Fruit fly (Drosophila melanogaster) whole organism, embryonic: ENCODE data around the gene CG5815.

Experiments
- Awh ChIP-seq: fragments of 200-800 bp; sonication (Bioruptor generic); IDR thresholded peaks from 2 replicates; pipeline ENCODE4, ENCODE4 v1.3.6; 2022; ENCODE audit warnings: missing biosample characterization, missing genetic modification characterization
- Bgb ChIP-seq: fragments of 200-800 bp; sonication (Bioruptor generic); IDR thresholded peaks from 2 replicates; pipeline ENCODE4 v1.3.6; 2022; ENCODE audit warnings: missing biosample characterization, missing genetic modification characterization; ENCODE audit not compliant: partially characterized antibody
- Blimp-1 ChIP-seq: fragments of 200-800 bp; sonication (Bioruptor generic); optimal IDR thresholded peaks from 3 replicates; lab custom pipeline; 2018; ENCODE audit warnings: missing biosample characterization, missing genetic modification characterization, mild to moderate bottlenecking, moderate library complexity, missing genetic modification reagents
- CG10147 ChIP-seq: fragments of 200-800 bp; sonication (Bioruptor generic); optimal IDR thresholded peaks from 2 replicates; lab custom pipeline; 2019; ENCODE audit warnings: missing biosample characterization, mild to moderate bottlenecking, missing genetic modification characterization, moderate library complexity
- CG1024 ChIP-seq: fragments of 200-800 bp; sonication (Bioruptor generic); IDR thresholded peaks from 2 replicates; pipeline ENCODE4 v1.3.6; 2022; ENCODE audit warnings: missing biosample characterization, missing genetic modification characterization
- CG11504 ChIP-seq: fragments of 200-800 bp; sonication (Bioruptor generic); optimal IDR thresholded peaks from 3 replicates; lab custom pipeline; 2019; ENCODE audit warnings: missing biosample characterization, mild to moderate bottlenecking, missing genetic modification characterization, moderate library complexity
- CG12659 ChIP-seq: fragments of 200-800 bp; sonication (Bioruptor generic); optimal IDR thresholded peaks from 3 replicates; lab custom pipeline; 2017; ENCODE audit warnings: mild to moderate bottlenecking, missing biosample characterization, missing genetic modification reagents, missing genetic modification characterization
- CG13296 ChIP-seq: fragments of 200-800 bp; sonication (Bioruptor generic); optimal IDR thresholded peaks from 3 replicates; lab custom pipeline; 2018; ENCODE audit warnings: missing biosample characterization, mild to moderate bottlenecking, missing genetic modification characterization
- CG14860 ChIP-seq: fragments of 200-800 bp; sonication (Bioruptor generic); IDR thresholded peaks from 3 replicates; pipeline ENCODE4 v1.3.6; 2022; ENCODE audit warnings: missing biosample characterization, missing genetic modification characterization; ENCODE audit not compliant: partially characterized antibody
- CG14965 ChIP-seq: fragments of 200-800 bp; sonication (Bioruptor generic); optimal IDR thresholded peaks from 2 replicates; lab custom pipeline; 2016; ENCODE audit warnings: missing biosample characterization, missing genetic modification characterization, borderline replicate concordance
- CG15011 ChIP-seq: fragments of 200-800 bp; sonication (Bioruptor generic); optimal IDR thresholded peaks from 3 replicates; lab custom pipeline; 2018; ENCODE audit warnings: missing biosample characterization, mild to moderate bottlenecking, missing genetic modification characterization
- CG2120 ChIP-seq: fragments of 200-800 bp; sonication (Bioruptor generic); optimal IDR thresholded peaks from 3 replicates; lab custom pipeline; 2016; ENCODE audit warnings: missing biosample characterization, missing genetic modification characterization
- CG2875 ChIP-seq: fragments of 200-800 bp; sonication (Bioruptor generic); optimal IDR thresholded peaks from 2 replicates; lab custom pipeline; 2017; ENCODE audit warnings: missing biosample characterization, mild to moderate bottlenecking, missing genetic modification characterization, missing genetic modification reagents
- CG30020 ChIP-seq: fragments of 200-800 bp; optimal IDR thresholded peaks from 2 replicates; lab custom pipeline; 2019; ENCODE audit warnings: missing biosample characterization, mild to moderate bottlenecking, missing genetic modification characterization, moderate library complexity
- CG3065 ChIP-seq: fragments of 200-800 bp; sonication (Bioruptor generic); optimal IDR thresholded peaks from 2 replicates; lab custom pipeline; 2016; ENCODE audit warnings: missing biosample characterization, missing genetic modification characterization
- CG4282 ChIP-seq: fragments of 200-800 bp; sonication (Bioruptor generic); optimal IDR thresholded peaks from 2 replicates; lab custom pipeline; 2016; ENCODE audit warnings: missing biosample characterization, missing genetic modification characterization
- CG4730 ChIP-seq: fragments of 200-800 bp; sonication (Bioruptor generic); IDR thresholded peaks from 2 replicates; pipeline ENCODE4 v1.3.6; 2022; ENCODE audit warnings: missing biosample characterization, missing genetic modification characterization
- CG7839 ChIP-seq: fragments of 200-800 bp; sonication (Bioruptor generic); optimal IDR thresholded peaks from 3 replicates; lab custom pipeline; 2018; ENCODE audit warnings: missing biosample characterization, mild to moderate bottlenecking, missing genetic modification characterization, moderate library complexity
- CG8388 ChIP-seq: fragments of 200-800 bp; sonication (Bioruptor generic); optimal IDR thresholded peaks from 2 replicates; lab custom pipeline; 2019; ENCODE audit warnings: missing biosample characterization, mild to moderate bottlenecking, missing genetic modification characterization, moderate library complexity
- Dad ChIP-seq: fragments of 200-800 bp; sonication (Bioruptor generic); optimal IDR thresholded peaks from 3 replicates; lab custom pipeline; 2016; ENCODE audit warnings: missing biosample characterization, missing genetic modification characterization
- Dip3 ChIP-seq: fragments of 200-800 bp; sonication (Bioruptor generic); optimal IDR thresholded peaks from 3 replicates; lab custom pipeline; 2016; ENCODE audit warnings: missing biosample characterization, missing genetic modification characterization
- Eip74EF ChIP-seq, 2 experiments: fragments of 200-800 bp in 1 of 2; fragments of >200 bp in 1 of 2; sonication (Bioruptor generic) in 1 of 2; optimal IDR thresholded peaks; 2 replicates each; lab custom pipeline; 2017 to 2019; ENCODE audit warnings: missing biosample characterization in 2 of 2, missing genetic modification characterization in 2 of 2, mild to moderate bottlenecking in 1 of 2, moderate library complexity in 1 of 2
- Fer1 ChIP-seq: fragments of 200-800 bp; sonication (Bioruptor generic); optimal IDR thresholded peaks from 2 replicates; lab custom pipeline; 2017; ENCODE audit warnings: missing biosample characterization, mild to moderate bottlenecking, missing genetic modification characterization
- Hey ChIP-seq: fragments of 200-800 bp; sonication (Bioruptor generic); optimal IDR thresholded peaks from 3 replicates; lab custom pipeline; 2018; ENCODE audit warnings: missing biosample characterization, mild to moderate bottlenecking, missing genetic modification characterization
- Mad ChIP-seq: fragments of 200-800 bp; sonication (Bioruptor generic); optimal IDR thresholded peaks from 2 replicates; lab custom pipeline; 2016; ENCODE audit warnings: missing biosample characterization, missing genetic modification characterization
- NC2β ChIP-seq: fragments of 200-800 bp; sonication (Bioruptor generic); optimal IDR thresholded peaks from 2 replicates; lab custom pipeline; 2016; ENCODE audit warnings: missing biosample characterization, missing genetic modification characterization
- Opbp ChIP-seq: fragments of 200-800 bp; sonication (Bioruptor generic); IDR thresholded peaks from 3 replicates; pipeline ENCODE4 v1.3.6; 2022; ENCODE audit warnings: missing biosample characterization, missing genetic modification characterization; ENCODE audit not compliant: partially characterized antibody
- PHDP ChIP-seq: fragments of 200-800 bp; sonication (Bioruptor generic); optimal IDR thresholded peaks from 3 replicates; lab custom pipeline; 2018; ENCODE audit warnings: missing biosample characterization, mild to moderate bottlenecking, missing genetic modification characterization, moderate library complexity
- Rfx ChIP-seq: fragments of 200-800 bp; sonication (Bioruptor generic); IDR thresholded peaks from 2 replicates; pipeline ENCODE4 v1.3.6; 2022; ENCODE audit warnings: missing biosample characterization, missing genetic modification characterization
- Spps ChIP-seq: fragments of 200-800 bp; sonication (Bioruptor generic); optimal IDR thresholded peaks from 2 replicates; lab custom pipeline; 2018; ENCODE audit warnings: missing biosample characterization, mild to moderate bottlenecking, missing genetic modification characterization
- Xbp1 ChIP-seq: fragments of 200-800 bp; sonication (Bioruptor generic); optimal IDR thresholded peaks from 3 replicates; lab custom pipeline; 2016; ENCODE audit warnings: missing biosample characterization, mild to moderate bottlenecking, missing genetic modification characterization
- ac ChIP-seq: fragments of 200-800 bp; sonication (Bioruptor generic); optimal IDR thresholded peaks from 3 replicates; lab custom pipeline; 2017; ENCODE audit warnings: missing biosample characterization, mild to moderate bottlenecking, missing genetic modification characterization
- bcd ChIP-seq: fragments of 200-800 bp; sonication (Bioruptor generic); optimal IDR thresholded peaks from 2 replicates; lab custom pipeline; 2017; ENCODE audit warnings: missing biosample characterization, mild to moderate bottlenecking, missing genetic modification characterization
- chm ChIP-seq: fragments of 200-800 bp; sonication (Bioruptor generic); IDR thresholded peaks from 2 replicates; pipeline ENCODE4 v1.3.6; 2022; ENCODE audit warnings: missing biosample characterization, missing genetic modification characterization
- crp ChIP-seq, 2 experiments: fragments of 200-800 bp; sonication (Bioruptor generic); optimal IDR thresholded peaks; 2 replicates in 1 of 2; 3 replicates in 1 of 2; lab custom pipeline; 2017; ENCODE audit warnings: missing biosample characterization in 2 of 2, missing genetic modification characterization in 2 of 2, mild to moderate bottlenecking in 1 of 2, moderate library complexity in 1 of 2
- da ChIP-seq: fragments of 200-800 bp; sonication (Bioruptor generic); optimal IDR thresholded peaks from 2 replicates; lab custom pipeline; 2016; ENCODE audit warnings: missing biosample characterization, missing genetic modification characterization
- danr ChIP-seq: fragments of 200-800 bp; sonication (Bioruptor generic); IDR thresholded peaks from 2 replicates; pipeline ENCODE4 v1.3.6; 2022; ENCODE audit warnings: missing biosample characterization, missing genetic modification characterization
- dm ChIP-seq: fragments of 200-800 bp; sonication (Bioruptor generic); optimal IDR thresholded peaks from 3 replicates; lab custom pipeline; 2016; ENCODE audit warnings: missing biosample characterization, missing genetic modification characterization
- eve ChIP-seq, 2 experiments: fragments of >200 bp; optimal IDR thresholded peaks; 2 replicates each; lab custom pipeline; 2017; ENCODE audit warnings: missing biosample characterization in 2 of 2, missing genetic modification characterization in 2 of 2
- fu2 ChIP-seq: fragments of 200-800 bp; sonication (Bioruptor generic); optimal IDR thresholded peaks from 2 replicates; lab custom pipeline; 2016; ENCODE audit warnings: missing biosample characterization, missing genetic modification characterization
- gce ChIP-seq: fragments of 200-800 bp; sonication (Bioruptor generic); IDR thresholded peaks from 3 replicates; pipeline ENCODE4 v1.3.6; 2022; ENCODE audit warnings: missing biosample characterization, missing genetic modification characterization
- grn ChIP-seq: fragments of 200-800 bp; sonication (Bioruptor generic); optimal IDR thresholded peaks from 3 replicates; lab custom pipeline; 2017; ENCODE audit warnings: missing biosample characterization, missing genetic modification characterization
- gt ChIP-seq: fragments of 200-800 bp; sonication (Bioruptor generic); IDR thresholded peaks from 2 replicates; pipeline ENCODE4 v1.3.6; 2022; ENCODE audit warnings: missing biosample characterization, missing genetic modification characterization
- inv ChIP-seq: fragments of 200-800 bp; sonication (Bioruptor generic); IDR thresholded peaks from 2 replicates; pipeline ENCODE4 v1.3.6; 2022; ENCODE audit warnings: missing biosample characterization, missing genetic modification characterization; ENCODE audit not compliant: partially characterized antibody
- jigr1 ChIP-seq: fragments of 200-800 bp; sonication (Bioruptor generic); IDR thresholded peaks from 3 replicates; pipeline ENCODE4 v1.3.6; 2022; ENCODE audit warnings: missing biosample characterization, missing genetic modification characterization
- lov ChIP-seq, 2 experiments: fragments of 200-800 bp in 1 of 2; fragments of >200 bp in 1 of 2; sonication (Bioruptor generic) in 1 of 2; IDR thresholded peaks in 1 of 2; optimal IDR thresholded peaks in 1 of 2; 2 replicates in 1 of 2; 3 replicates in 1 of 2; pipeline versions ENCODE4 v1.3.6 to Lab custom; 2017 to 2022; ENCODE audit warnings: missing biosample characterization in 1 of 2, missing genetic modification characterization in 1 of 2
- pfk ChIP-seq: fragments of 200-800 bp; sonication (Bioruptor generic); optimal IDR thresholded peaks from 2 replicates; lab custom pipeline; 2018; ENCODE audit warnings: missing biosample characterization, mild to moderate bottlenecking, missing genetic modification characterization, moderate library complexity
- pum ChIP-seq: fragments of 200-800 bp; sonication (Bioruptor generic); optimal IDR thresholded peaks from 2 replicates; lab custom pipeline; 2016; ENCODE audit warnings: missing biosample characterization, missing genetic modification characterization
- stwl ChIP-seq: fragments of 200-800 bp; sonication (Bioruptor generic); optimal IDR thresholded peaks from 3 replicates; lab custom pipeline; 2018; ENCODE audit warnings: missing biosample characterization, mild to moderate bottlenecking, missing genetic modification characterization, moderate library complexity
- trem ChIP-seq: fragments of 200-800 bp; optimal IDR thresholded peaks from 3 replicates; lab custom pipeline; 2019; ENCODE audit warnings: missing biosample characterization, mild to moderate bottlenecking, missing genetic modification characterization, moderate library complexity
- ttk ChIP-seq: fragments of 200-800 bp; sonication (Bioruptor generic); IDR thresholded peaks from 2 replicates; pipeline ENCODE4 v2.1.2; 2022; ENCODE audit warnings: missing biosample characterization, missing genetic modification characterization

CG5815 gene

DNA sequence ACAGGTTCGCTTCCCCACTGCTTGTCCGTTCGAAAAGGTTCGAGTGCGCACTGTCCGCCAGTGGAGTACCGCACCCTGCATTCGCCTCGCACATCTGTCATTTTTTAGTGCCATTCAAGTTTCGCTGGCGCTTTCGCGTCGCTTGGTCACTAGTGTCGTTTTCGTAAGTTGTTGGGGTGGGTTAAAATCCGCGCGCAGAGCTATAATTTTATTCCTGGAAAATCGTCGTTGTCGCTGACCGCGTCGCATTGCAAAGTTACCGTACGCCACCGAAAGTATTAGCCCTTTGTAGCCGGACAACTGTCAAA, 39.1 kb downstream of the CG5815 start, which contains the start of gene Men-b (continued):
- TF ChIP-seq CG8388 (no peak), gt (GFP tag; lab: Robert Waterston, UW) (no peak), Dip3 (no peak), bcd (GFP tag; lab: Kevin White, UChicago) (no peak), fu2 (GFP tag; lab: Kevin White, UChicago) (no peak), ttk (GFP tag; lab: Robert Waterston, UW) (no peak), Rfx (GFP tag; lab: Robert Waterston, UW) (peak; percentile 39), Opbp (GFP tag; lab: Robert Waterston, UW) (peak; percentile 61; the same call in 1 of the 3 replicates), CG1024 (GFP tag; lab: Robert Waterston, UW) (no peak), danr (no peak), Awh (no peak), Xbp1 (GFP tag; lab: Kevin White, UChicago) (no peak), CG11504 (tag; lab: Kevin White, UChicago) (no peak), NC2β (GFP tag; lab: Kevin White, UChicago) (no peak), CG13296 (no peak), CG2120 (GFP tag; lab: Kevin White, UChicago) (no peak), dm (no peak), CG7839 (tag; lab: Kevin White, UChicago) (no peak), CG2875 (GFP tag; lab: Kevin White, UChicago) (no peak), CG30020 (tag; lab: Kevin White, UChicago) (no peak), da (GFP tag; lab: Kevin White, UChicago) (no peak), Dad (GFP tag; lab: Kevin White, UChicago) (peak; percentile 20), CG14860 (GFP tag; lab: Robert Waterston, UW) (no peak), gce (GFP tag; lab: Robert Waterston, UW) (no peak), CG4730 (GFP tag; lab: Robert Waterston, UW) (no peak), grn (GFP tag; lab: Kevin White, UChicago) (no peak), PHDP (tag; lab: Kevin White, UChicago) (no peak), pum (GFP tag; lab: Kevin White, UChicago) (no peak), Eip74EF (GFP tag; optimal IDR thresholded peaks at IDR 0.05; lab: Kevin White, UChicago) (no peak), CG3065 (GFP tag; lab: Kevin White, UChicago) (no peak), crp (GFP tag; optimal IDR thresholded peaks at IDR 0.05; lab: Kevin White, UChicago) (no peak), Spps (tag; lab: Kevin White, UChicago) (no peak), inv (GFP tag; lab: Robert Waterston, UW) (no peak; the same call in 1 of the 2 replicates), Bgb (GFP tag; lab: Robert Waterston, UW) (peak; percentile 46; the same call in 1 of the 2 replicates), lov (optimal IDR thresholded peaks at IDR 0.05; lab: Kevin White, UChicago) (no peak), lov (GFP tag; IDR thresholded peaks at IDR 0.05; lab: Robert Waterston, UW) (no peak), chm (GFP tag; lab: Robert Waterston, UW) (peak; percentile 55; the same call in 1 of the 2 replicates), CG10147 (GFP tag; lab: Kevin White, UChicago) (no peak), ac (GFP tag; lab: Kevin White, UChicago) (no peak), CG15011 (GFP tag; lab: Kevin White, UChicago) (no peak), stwl (tag; lab: Kevin White, UChicago) (peak; percentile 49), Fer1 (GFP tag; lab: Kevin White, UChicago) (no peak), CG12659 (peak; percentile 67), Mad (GFP tag; lab: Kevin White, UChicago) (no peak), eve (GFP tag; optimal IDR thresholded peaks at IDR 0.05; lab: Kevin White, UChicago) (no peak), CG14965 (GFP tag; lab: Kevin White, UChicago) (no peak), Hey (tag; lab: Kevin White, UChicago) (no peak), pfk (GFP tag; lab: Kevin White, UChicago) (no peak), trem (no peak), jigr1 (GFP tag; lab: Robert Waterston, UW) (no peak), CG4282 (GFP tag; lab: Kevin White, UChicago) (no peak), Blimp-1 (GFP tag; lab: Kevin White, UChicago) (no peak)
